Worm (Caenorhabditis elegans): ENCODE results near the gene T01G5.8.
A peak's percentile ranks its signal among the peaks of the same experiment; 100 is the strongest.

T01G5.8 gene

ce11 chrV:15150661-15151060, 34.6 kb downstream of the T01G5.8 start, which contains the start of gene T09F5.2:
T09F5.2 (plus strand) TSS chrV:15150961.
- TF ChIP-seq ama-1 (optimal IDR thresholded peaks at IDR 0.05) (no peak), nhr-10 (tag; optimal IDR thresholded peaks at IDR 0.05) (no peak), nhr-237 (tag; optimal IDR thresholded peaks at IDR 0.05) (no peak), fos-1 (tag; optimal IDR thresholded peaks at IDR 0.05) (no peak), lin-11 (tag; optimal IDR thresholded peaks at IDR 0.05) (no peak), blmp-1 (tag; optimal IDR thresholded peaks at IDR 0.05; ENCODE audit: insufficient read depth) (no peak), nhr-21 (tag; optimal IDR thresholded peaks at IDR 0.05) (no peak), egl-27 (tag; optimal IDR thresholded peaks at IDR 0.05) (no peak), nhr-11 (tag; optimal IDR thresholded peaks at IDR 0.05) (no peak), sma-9 (GFP tag; optimal IDR thresholded peaks at IDR 0.05) (no peak), sma-9 (tag; optimal IDR thresholded peaks at IDR 0.05) (no peak), ztf-11 (tag; optimal IDR thresholded peaks at IDR 0.05) (no peak), nhr-12 (tag; optimal IDR thresholded peaks at IDR 0.05) (no peak), dmd-4 (tag; optimal IDR thresholded peaks at IDR 0.05) (no peak), sem-4 (tag; optimal IDR thresholded peaks at IDR 0.05) (no peak)

ce11 chrV:15152010-15152409, 35.9 kb downstream of the T01G5.8 start:
- TF ChIP-seq nhr-10 (tag; optimal IDR thresholded peaks at IDR 0.05) = no peak
- TF ChIP-seq aly-2 (tag; optimal IDR thresholded peaks at IDR 0.05) = no peak
- no peak for TF ChIP-seq F13H6.1 (tag; optimal IDR thresholded peaks at IDR 0.05)
- TF ChIP-seq lin-39 (tag; optimal IDR thresholded peaks at IDR 0.05) = no peak
- no peak for TF ChIP-seq nhr-23 (tag; optimal IDR thresholded peaks at IDR 0.05)
- no peak for TF ChIP-seq gmeb-1 (tag; optimal IDR thresholded peaks at IDR 0.05)
- no peak for TF ChIP-seq fos-1 (tag; optimal IDR thresholded peaks at IDR 0.05)
- no peak for TF ChIP-seq nhr-129 (tag; optimal IDR thresholded peaks at IDR 0.05)
- no peak for TF ChIP-seq R02D3.7 (tag; optimal IDR thresholded peaks at IDR 0.05)
- no peak for TF ChIP-seq nhr-12 (tag; optimal IDR thresholded peaks at IDR 0.05)

DNA sequence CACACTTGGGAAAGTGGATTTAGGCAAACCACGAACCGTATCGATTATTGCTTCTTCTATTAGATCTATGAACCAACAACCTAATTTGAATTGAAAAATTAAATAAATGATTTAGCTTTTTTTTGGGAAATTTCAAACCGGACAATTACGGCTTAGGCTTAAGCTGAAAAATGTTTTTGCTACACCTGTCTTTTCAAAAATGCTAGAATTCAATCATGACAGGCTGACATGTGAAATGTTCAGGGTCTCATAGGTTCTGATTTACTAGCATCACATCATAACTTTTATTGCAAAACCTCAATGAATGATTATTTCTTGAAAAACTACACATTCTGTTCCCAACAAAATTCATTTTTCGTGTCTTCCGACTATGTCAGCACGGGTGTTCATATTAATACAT, 37.2 kb downstream of the T01G5.8 start, which contains the start of gene srh-55:
TSS of gene srh-55 (plus strand) at position 301 of the 400 bp plus-strand sequence.
- no peak for TF ChIP-seq nhr-129 (tag; optimal IDR thresholded peaks at IDR 0.05)
- no peak for TF ChIP-seq ceh-16 (tag; optimal IDR thresholded peaks at IDR 0.05)
- TF ChIP-seq ztf-4 (tag; optimal IDR thresholded peaks at IDR 0.05) = no peak
- no peak for TF ChIP-seq gmeb-1 (tag; optimal IDR thresholded peaks at IDR 0.05)
- TF ChIP-seq nhr-12 (tag; optimal IDR thresholded peaks at IDR 0.05) = no peak
- no peak for TF ChIP-seq lsy-2 (tag; optimal IDR thresholded peaks at IDR 0.05)
- TF ChIP-seq ZK546.5 (tag; optimal IDR thresholded peaks at IDR 0.05) = no peak
- TF ChIP-seq nhr-237 (tag; optimal IDR thresholded peaks at IDR 0.05) = no peak
- no peak for TF ChIP-seq C34F6.9 (tag; optimal IDR thresholded peaks at IDR 0.05)
- TF ChIP-seq mdl-1 (tag; optimal IDR thresholded peaks at IDR 0.05) = no peak

DNA sequence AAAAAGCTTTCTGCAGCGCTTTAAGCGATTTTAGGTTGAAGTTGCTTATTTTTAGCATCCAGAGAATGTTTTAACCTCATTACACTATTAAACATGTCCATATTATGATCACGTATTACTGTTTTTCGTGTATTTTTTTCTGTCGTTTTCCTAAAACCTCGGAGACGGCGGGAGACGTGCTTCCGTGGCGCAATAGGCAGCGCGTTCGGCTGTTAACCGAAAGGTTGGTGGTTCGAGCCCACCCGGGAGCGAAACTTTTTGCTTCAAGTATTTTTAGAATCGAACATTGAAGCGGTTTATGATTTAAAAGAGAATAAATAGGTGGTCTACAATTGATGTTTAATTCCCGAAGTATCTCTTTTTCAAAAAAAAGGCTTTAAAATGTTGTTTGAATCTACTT, 40.4 kb downstream of the T01G5.8 start:
- TF ChIP-seq snpc-4 (tag; optimal IDR thresholded peaks at IDR 0.05) (no peak), Y55F3AM.14 (GFP tag; optimal IDR thresholded peaks at IDR 0.05) (no peak), nhr-237 (tag; optimal IDR thresholded peaks at IDR 0.05) (no peak), alr-1 (tag; optimal IDR thresholded peaks at IDR 0.05) (no peak), fos-1 (tag; optimal IDR thresholded peaks at IDR 0.05) (peak; percentile 8), dmd-4 (tag; optimal IDR thresholded peaks at IDR 0.05) (no peak), sma-3 (GFP tag; optimal IDR thresholded peaks at IDR 0.05) (peak; percentile 22), nhr-23 (tag; optimal IDR thresholded peaks at IDR 0.05) (no peak)

DNA sequence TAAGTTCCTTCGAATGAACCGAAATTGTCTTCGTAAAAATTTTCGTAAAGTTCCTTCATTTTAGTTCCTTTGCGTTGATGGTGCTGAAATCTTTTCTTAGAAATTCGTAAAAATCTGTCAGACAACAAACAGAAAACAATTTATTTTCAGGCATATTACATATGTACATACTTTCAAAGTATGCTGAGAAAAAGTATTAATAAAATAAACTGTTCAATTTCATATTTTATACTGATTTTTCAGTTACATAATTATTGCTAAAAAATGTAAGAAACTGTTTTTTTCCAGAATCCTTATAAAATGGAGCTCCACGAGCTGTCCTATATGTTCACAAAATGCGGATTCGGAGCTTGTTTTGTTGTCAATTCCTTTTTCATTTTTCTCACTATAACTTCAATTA, 42.6 kb downstream of the T01G5.8 start, which contains the start of gene str-45:
TSS of gene str-45 (plus strand) at position 301 of the 400 bp plus-strand sequence.
- no peak for TF ChIP-seq aly-2 (tag; optimal IDR thresholded peaks at IDR 0.05)

- TF ChIP-seq unc-39 (tag; optimal IDR thresholded peaks at IDR 0.05) (no peak), nhr-23 (tag; optimal IDR thresholded peaks at IDR 0.05) (no peak), sma-9 (GFP tag; optimal IDR thresholded peaks at IDR 0.05) (no peak), sma-9 (tag; optimal IDR thresholded peaks at IDR 0.05) (no peak), aly-2 (tag; optimal IDR thresholded peaks at IDR 0.05) (no peak), unc-62 (GFP tag; optimal IDR thresholded peaks at IDR 0.05) (no peak), nhr-11 (tag; optimal IDR thresholded peaks at IDR 0.05) (no peak), zag-1 (tag; optimal IDR thresholded peaks at IDR 0.05) (no peak), unc-55 (GFP tag; optimal IDR thresholded peaks at IDR 0.05) (no peak), R02D3.7 (tag; optimal IDR thresholded peaks at IDR 0.05) (no peak), F13H6.1 (tag; optimal IDR thresholded peaks at IDR 0.05) (no peak), sma-3 (GFP tag; optimal IDR thresholded peaks at IDR 0.05) (no peak), ceh-82 (tag; optimal IDR thresholded peaks at IDR 0.05) (no peak), nhr-237 (tag; optimal IDR thresholded peaks at IDR 0.05) (no peak), snpc-4 (tag; optimal IDR thresholded peaks at IDR 0.05) (no peak)
Measured at ce11 chrV:15162697-15163096, 46.6 kb downstream of the T01G5.8 start, which contains the start of gene srz-11. srz-11 (plus strand) TSS chrV:15163082.

Data from whole organism, L2 larva.